Worm (Caenorhabditis elegans): ENCODE measurements around the gene ZK418.10.

DNA sequence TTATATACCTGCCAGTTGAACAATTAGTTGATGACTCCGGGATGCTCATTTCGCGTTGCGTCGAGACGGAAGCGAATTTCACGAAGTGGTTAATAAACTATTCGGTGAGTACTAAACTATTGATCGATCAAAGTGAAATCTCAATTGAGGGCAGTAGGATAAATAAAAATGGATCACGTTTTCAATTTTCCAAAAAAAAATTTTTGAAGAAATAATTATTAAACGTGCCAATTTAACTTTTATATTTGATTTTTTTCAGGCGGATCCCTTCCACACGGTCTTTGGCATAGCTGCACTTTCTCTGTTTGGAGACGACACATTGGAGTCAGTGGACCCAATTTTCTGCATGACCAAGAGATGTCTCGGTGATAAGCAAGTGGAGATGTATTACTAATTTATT, 45.5 kb upstream of the ZK418.10 start, which contains the start of gene B0280.17:
- TF ChIP-seq jun-1 (tag; optimal IDR thresholded peaks at IDR 0.05) = no peak
- TF ChIP-seq pag-3 (tag; optimal IDR thresholded peaks at IDR 0.05; ENCODE audit: borderline replicate concordance, insufficient read depth) = no peak
- no peak for TF ChIP-seq tlp-1 (tag; optimal IDR thresholded peaks at IDR 0.05)
- TF ChIP-seq pqm-1 (tag; optimal IDR thresholded peaks at IDR 0.05) = no peak
- no peak for TF ChIP-seq ztf-4 (tag; optimal IDR thresholded peaks at IDR 0.05)
- TF ChIP-seq skn-1 (tag; optimal IDR thresholded peaks at IDR 0.05) = no peak
- TF ChIP-seq nhr-12 (tag; optimal IDR thresholded peaks at IDR 0.05) = no peak
- no peak for TF ChIP-seq alr-1 (tag; optimal IDR thresholded peaks at IDR 0.05; ENCODE audit: borderline replicate concordance)
- TF ChIP-seq snu-23 (GFP tag; optimal IDR thresholded peaks at IDR 0.05) = no peak
- no peak for TF ChIP-seq nhr-47 (tag; optimal IDR thresholded peaks at IDR 0.05)
- no peak for TF ChIP-seq fkh-10 (GFP tag; optimal IDR thresholded peaks at IDR 0.05)
